Worm (Caenorhabditis elegans) whole organism, early embryonic: ENCODE results near the gene F53B3.3.

Experiments used
- ama-1 ChIP-seq: fragments of 150-350 bp; optimal IDR thresholded peaks from 2 replicates; lab custom pipeline; 2014
- ceh-13 ChIP-seq: fragments of 200-800 bp; sonication (Bioruptor generic); optimal IDR thresholded peaks from 2 replicates; lab custom pipeline; 2018; ENCODE audit warnings: mild to moderate bottlenecking, missing genetic modification characterization, missing compliant biosample characterization
- ets-7 ChIP-seq: sonication (generic microtip); optimal IDR thresholded peaks from 2 replicates; lab custom pipeline; 2016; ENCODE audit warnings: missing genotype, missing genetic modification characterization, missing compliant biosample characterization
- flt-1 ChIP-seq: fragments of 200-800 bp; sonication (Bioruptor generic); IDR thresholded peaks from 2 replicates; pipeline ENCODE4 v1.3.6; 2022; ENCODE audit warnings: missing genetic modification characterization, missing compliant biosample characterization
- hmbx-1 ChIP-seq: sonication (generic microtip); optimal IDR thresholded peaks from 2 replicates; lab custom pipeline; 2016; ENCODE audit warnings: mild to moderate bottlenecking, missing genetic modification characterization, missing compliant biosample characterization
- pes-1 ChIP-seq: fragments of 200-800 bp; sonication (Bioruptor generic); IDR thresholded peaks from 2 replicates; pipeline ENCODE4 v1.3.6; 2022; ENCODE audit warnings: missing genetic modification reagents, missing genetic modification characterization, missing compliant biosample characterization
- scrt-1 ChIP-seq: fragments of 200-800 bp; sonication (Bioruptor generic); IDR thresholded peaks from 2 replicates; pipeline ENCODE4 v1.3.6; 2022; ENCODE audit warnings: missing genetic modification characterization, missing compliant biosample characterization
- tbx-11 ChIP-seq: fragments of 200-800 bp; sonication (Bioruptor generic); IDR thresholded peaks from 2 replicates; pipeline ENCODE4 v1.3.6; 2022; ENCODE audit warnings: missing genetic modification characterization, missing compliant biosample characterization
- tra-4 ChIP-seq: sonication (generic microtip); optimal IDR thresholded peaks from 2 replicates; lab custom pipeline; 2017; ENCODE audit warnings: missing genetic modification characterization, missing compliant biosample characterization

DNA sequence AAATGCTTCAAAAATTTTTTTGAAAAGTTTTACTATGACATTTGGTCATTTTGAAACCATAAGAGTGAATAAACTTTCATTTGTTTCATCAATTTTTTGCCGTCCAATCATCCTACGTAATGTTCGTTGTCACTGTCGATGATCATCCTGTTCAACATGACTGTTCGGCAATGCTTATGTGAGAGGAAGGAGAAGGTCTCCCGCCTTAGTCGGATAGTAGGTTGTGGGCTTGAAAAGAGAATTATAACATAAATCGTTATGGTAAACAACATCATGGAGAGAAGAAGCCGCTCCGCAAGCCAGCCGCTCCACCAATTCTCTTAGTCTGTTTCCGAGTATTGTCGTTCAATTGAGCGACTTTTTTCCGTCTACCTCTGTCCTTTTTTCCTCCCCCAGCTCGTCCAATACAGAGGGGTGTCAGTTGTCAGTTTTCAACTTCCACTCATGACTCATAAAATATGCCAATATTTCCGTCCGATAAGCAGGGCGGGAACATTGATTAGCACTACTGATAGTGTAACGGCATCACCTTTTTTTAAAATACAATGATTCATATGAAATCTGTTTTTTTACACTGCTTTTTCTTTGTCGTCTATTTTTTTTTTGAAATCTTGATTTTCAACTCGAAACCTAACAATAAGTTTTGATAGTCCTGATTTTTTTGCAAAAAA is 35.3 kb upstream of the F53B3.3 start:
- TF ChIP-seq hmbx-1 (tag; lab: Kevin White, UChicago), result no peak
- TF ChIP-seq flt-1 (GFP tag; lab: Robert Waterston, UW), result no peak
- no peak for TF ChIP-seq tra-4 (tag; lab: Kevin White, UChicago)
- no peak for TF ChIP-seq scrt-1 (GFP tag; lab: Robert Waterston, UW)
- no peak for TF ChIP-seq ama-1
- TF ChIP-seq tbx-11 (GFP tag; lab: Robert Waterston, UW), result no peak
- no peak for TF ChIP-seq ceh-13
- no peak for TF ChIP-seq pes-1 (GFP tag; lab: Robert Waterston, UW)
- TF ChIP-seq ets-7 (tag; lab: Kevin White, UChicago), result no peak
